Worm (Caenorhabditis elegans) whole organism, late embryonic: ENCODE data around the gene F59F5.4.

Experiments
- nfya-1 ChIP-seq: sonication (generic microtip); optimal IDR thresholded peaks from 2 replicates; lab custom pipeline; 2017; ENCODE audit warnings: missing genetic modification characterization, mild to moderate bottlenecking, missing compliant biosample characterization, antibody characterized with exemption, moderate library complexity
- sox-4 ChIP-seq: sonication (generic microtip); optimal IDR thresholded peaks from 2 replicates; lab custom pipeline; 2017; ENCODE audit warnings: mild to moderate bottlenecking, missing genetic modification characterization, inconsistent platforms, missing compliant biosample characterization
- tbx-7 ChIP-seq: sonication (generic microtip); optimal IDR thresholded peaks from 2 replicates; lab custom pipeline; 2016; ENCODE audit warnings: missing genotype, missing genetic modification characterization, missing compliant biosample characterization

DNA sequence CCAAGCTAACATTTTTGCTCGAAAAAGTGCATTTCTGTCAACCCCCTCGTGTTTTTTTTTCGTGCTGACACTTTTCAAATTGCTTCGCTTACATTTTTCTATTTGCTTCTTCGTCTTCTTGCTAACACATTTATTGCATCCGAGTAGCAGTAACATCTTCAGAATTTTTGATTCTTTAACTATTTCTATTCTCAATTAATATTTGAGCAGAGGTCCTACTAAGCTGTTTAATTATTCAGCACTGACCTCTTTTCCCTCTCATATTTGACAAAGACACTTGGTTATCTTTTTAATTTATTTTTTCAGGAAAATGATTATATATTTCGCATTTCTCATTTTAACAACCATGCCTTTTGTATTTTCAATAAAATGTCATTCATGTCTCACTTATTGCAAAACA lies 2.9 kb downstream of the F59F5.4 start, which contains the start of gene F59F5.5:
- no peak for TF ChIP-seq sox-4 (tag; lab: Kevin White, UChicago)
- no peak for TF ChIP-seq nfya-1
- TF ChIP-seq tbx-7 (tag; lab: Kevin White, UChicago), result no peak
